Fruit fly (Drosophila melanogaster) whole organism, adult: ENCODE results near the gene Tsf2.

Experiments
- CG11617 ChIP-seq: fragments of 200-800 bp; sonication (Bioruptor generic); optimal IDR thresholded peaks from 2 replicates; lab custom pipeline; 2017; ENCODE audit warnings: mild to moderate bottlenecking, missing biosample characterization, missing genetic modification reagents, missing genetic modification characterization
- CG12768 ChIP-seq: fragments of 200-800 bp; sonication (Bioruptor generic); optimal IDR thresholded peaks from 2 replicates; lab custom pipeline; 2017; ENCODE audit warnings: missing biosample characterization, missing genetic modification characterization, mild to moderate bottlenecking, moderate library complexity, missing genetic modification reagents
- CG5204 ChIP-seq: fragments of 200-800 bp; sonication (Bioruptor generic); optimal IDR thresholded peaks from 2 replicates; lab custom pipeline; 2016; ENCODE audit warnings: missing biosample characterization, missing genetic modification characterization
- Clk ChIP-seq: fragments of 200-800 bp; sonication (Bioruptor generic); optimal IDR thresholded peaks from 2 replicates; lab custom pipeline; 2017; ENCODE audit warnings: missing biosample characterization, missing genetic modification characterization
- pad ChIP-seq: fragments of 200-800 bp; sonication (Bioruptor generic); optimal IDR thresholded peaks from 3 replicates; lab custom pipeline; 2017; ENCODE audit warnings: missing biosample characterization, missing genetic modification characterization, mild to moderate bottlenecking, moderate library complexity, missing genetic modification reagents
- toe ChIP-seq: fragments of 200-800 bp; sonication (Bioruptor generic); optimal IDR thresholded peaks from 2 replicates; lab custom pipeline; 2016; ENCODE audit warnings: missing biosample characterization, missing genetic modification characterization

DNA sequence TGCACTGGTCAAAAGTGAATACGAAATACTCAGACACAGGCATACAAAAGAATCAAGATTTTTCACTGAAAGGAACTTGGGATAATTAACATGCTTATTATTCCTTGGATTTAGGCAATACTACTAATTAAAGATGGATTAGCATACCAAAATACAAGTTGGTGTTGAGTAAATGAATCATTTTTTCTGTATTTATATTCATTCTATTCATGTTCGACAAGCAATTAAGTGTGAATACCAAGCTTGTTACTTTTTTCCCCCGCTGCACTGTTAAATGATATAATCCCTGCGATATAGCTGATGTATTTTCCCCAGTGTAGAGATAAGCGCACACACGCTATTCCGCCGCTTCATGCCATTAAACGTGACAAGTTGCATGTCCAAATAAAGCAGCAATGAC is 24.2 kb upstream of the Tsf2 start:
- TF ChIP-seq toe: no peak
- TF ChIP-seq CG5204 (GFP tag; lab: Kevin White, UChicago): no peak
- TF ChIP-seq pad (GFP tag; lab: Kevin White, UChicago): no peak
- TF ChIP-seq CG12768: no peak
- TF ChIP-seq CG11617 (GFP tag; lab: Kevin White, UChicago): no peak
- TF ChIP-seq Clk (GFP tag; lab: Kevin White, UChicago): no peak
